Worm (Caenorhabditis elegans) whole organism, L1 larva: Measurements from ENCODE around the gene Y54G2A.28.
A peak's percentile ranks its signal among the peaks of the same experiment; 100 is the strongest.

ENCODE experiments used
- C04F5.9 ChIP-seq: sonication (generic microtip); optimal IDR thresholded peaks from 2 replicates; lab custom pipeline; 2016; ENCODE audit warnings: missing genetic modification characterization, missing compliant biosample characterization
- C16A3.4 ChIP-seq: fragments of 150-350 bp; optimal IDR thresholded peaks from 2 replicates; lab custom pipeline; 2014; ENCODE audit warnings: missing biosample characterization, missing genetic modification characterization
- C34B4.2 ChIP-seq: sonication (generic microtip); optimal IDR thresholded peaks from 2 replicates; lab custom pipeline; 2017; ENCODE audit warnings: mild to moderate bottlenecking, missing genetic modification characterization, missing compliant biosample characterization
- F16B12.6 ChIP-seq: fragments of 150-350 bp; optimal IDR thresholded peaks from 2 replicates; lab custom pipeline; 2014; ENCODE audit warnings: missing biosample characterization, missing genetic modification characterization
- Y116A8C.19 ChIP-seq: sonication (generic microtip); optimal IDR thresholded peaks from 2 replicates; lab custom pipeline; 2016; ENCODE audit warnings: missing compliant biosample characterization, missing genetic modification characterization, borderline replicate concordance
- aly-2 ChIP-seq: fragments of 150-350 bp; optimal IDR thresholded peaks from 2 replicates; lab custom pipeline; 2014; ENCODE audit warnings: missing biosample characterization, missing genetic modification characterization
- ceh-8 ChIP-seq: fragments of 200-800 bp; sonication (Bioruptor generic); optimal IDR thresholded peaks from 2 replicates; lab custom pipeline; 2018; ENCODE audit warnings: mild to moderate bottlenecking, missing genetic modification characterization, moderate library complexity, missing compliant biosample characterization
- ceh-82 ChIP-seq, 3 experiments: fragments of 150-350 bp in 1 of 3; sonication (generic microtip) in 2 of 3; optimal IDR thresholded peaks; 2 replicates each; lab custom pipeline; 2014 to 2017; ENCODE audit warnings: missing biosample characterization in 3 of 3, missing genetic modification characterization in 3 of 3
- ceh-88 ChIP-seq: fragments of 200-800 bp; sonication (Bioruptor generic); IDR thresholded peaks from 2 replicates; pipeline ENCODE4 v1.3.6; 2022; ENCODE audit warnings: missing genetic modification characterization, missing compliant biosample characterization
- dpl-1 ChIP-seq, 3 experiments: fragments of 150-350 bp in 2 of 3; sonication (generic microtip) in 1 of 3; optimal IDR thresholded peaks; 2 replicates each; lab custom pipeline; 2014 to 2017; ENCODE audit warnings: missing biosample characterization in 3 of 3, missing genetic modification characterization in 3 of 3, missing genetic modification reagents in 3 of 3
- dsc-1 ChIP-seq: sonication (generic microtip); optimal IDR thresholded peaks from 2 replicates; lab custom pipeline; 2016; ENCODE audit warnings: mild to moderate bottlenecking, missing genetic modification characterization, missing compliant biosample characterization
- efl-3 ChIP-seq: fragments of 200-800 bp; sonication (Bioruptor generic); optimal IDR thresholded peaks from 2 replicates; lab custom pipeline; 2018; ENCODE audit warnings: mild to moderate bottlenecking, missing genetic modification characterization, missing compliant biosample characterization
- ets-5 ChIP-seq: fragments of 200-800 bp; sonication (Bioruptor generic); IDR thresholded peaks from 2 replicates; pipeline ENCODE4 v1.3.6; 2022; ENCODE audit warnings: missing genetic modification characterization, missing compliant biosample characterization
- fkh-10 ChIP-seq: sonication (generic microtip); optimal IDR thresholded peaks from 2 replicates; lab custom pipeline; 2017; ENCODE audit warnings: missing biosample characterization, missing genetic modification reagents, missing genetic modification characterization
- fkh-8 ChIP-seq: sonication (generic microtip); optimal IDR thresholded peaks from 2 replicates; lab custom pipeline; 2016; ENCODE audit warnings: mild to moderate bottlenecking, missing genetic modification characterization, missing compliant biosample characterization
- fos-1 ChIP-seq: fragments of 150-350 bp; optimal IDR thresholded peaks from 2 replicates; lab custom pipeline; 2014; ENCODE audit warnings: missing biosample characterization, missing genetic modification characterization
- hlh-17 ChIP-seq: fragments of 200-800 bp; sonication (Bioruptor generic); optimal IDR thresholded peaks from 2 replicates; lab custom pipeline; 2018; ENCODE audit warnings: missing genetic modification characterization, mild to moderate bottlenecking, missing compliant biosample characterization, moderate library complexity, borderline replicate concordance
- jun-1 ChIP-seq: fragments of 150-350 bp; optimal IDR thresholded peaks from 2 replicates; lab custom pipeline; 2014; ENCODE audit warnings: missing biosample characterization, missing genetic modification reagents, missing genetic modification characterization
- lin-13 ChIP-seq: fragments of 150-350 bp; optimal IDR thresholded peaks from 2 replicates; lab custom pipeline; 2014; ENCODE audit warnings: missing biosample characterization, missing genetic modification reagents, missing genetic modification characterization
- lin-15B ChIP-seq: fragments of 150-350 bp; sonication (generic microtip); optimal IDR thresholded peaks from 3 replicates; lab custom pipeline; 2014; ENCODE audit warnings: missing biosample characterization, missing genetic modification characterization
- lin-35 ChIP-seq, 2 experiments: fragments of 150-350 bp; optimal IDR thresholded peaks; 2 replicates each; lab custom pipeline; 2014; ENCODE audit warnings: missing biosample characterization in 2 of 2, missing genetic modification characterization in 2 of 2, missing genetic modification reagents in 2 of 2
- lin-39 ChIP-seq: fragments of 150-350 bp; optimal IDR thresholded peaks from 2 replicates; lab custom pipeline; 2014; ENCODE audit warnings: missing biosample characterization, missing genetic modification reagents, missing genetic modification characterization
- lir-3 ChIP-seq: sonication (generic microtip); optimal IDR thresholded peaks from 2 replicates; lab custom pipeline; 2016; ENCODE audit warnings: mild to moderate bottlenecking, missing genetic modification characterization, moderate library complexity, missing compliant biosample characterization; ENCODE audit not compliant: poor library complexity
- lsy-2 ChIP-seq, 2 experiments: fragments of 150-350 bp; optimal IDR thresholded peaks; 2 replicates each; lab custom pipeline; 2014; ENCODE audit warnings: missing biosample characterization in 2 of 2, missing genetic modification characterization in 2 of 2
- mab-9 ChIP-seq: fragments of 200-800 bp; sonication (Bioruptor generic); IDR thresholded peaks from 2 replicates; pipeline ENCODE4 v1.3.6; 2022; ENCODE audit warnings: missing genetic modification reagents, missing genetic modification characterization, missing compliant biosample characterization
- mdl-1 ChIP-seq, 2 experiments: fragments of 150-350 bp; optimal IDR thresholded peaks; 2 replicates each; lab custom pipeline; 2014 to 2017; ENCODE audit warnings: missing biosample characterization in 2 of 2, missing genetic modification characterization in 2 of 2, inconsistent platforms in 1 of 2
- mef-2 ChIP-seq: fragments of 150-350 bp; optimal IDR thresholded peaks from 2 replicates; lab custom pipeline; 2014; ENCODE audit warnings: missing biosample characterization, missing genetic modification characterization
- mep-1 ChIP-seq: fragments of 150-350 bp; optimal IDR thresholded peaks from 2 replicates; lab custom pipeline; 2014; ENCODE audit warnings: missing biosample characterization, missing genetic modification characterization
- nhr-11 ChIP-seq: fragments of 150-350 bp; optimal IDR thresholded peaks from 2 replicates; lab custom pipeline; 2014; ENCODE audit warnings: missing biosample characterization, missing genetic modification characterization
- nhr-19 ChIP-seq: fragments of 200-800 bp; sonication (Bioruptor generic); conservative IDR thresholded peaks from 2 replicates; pipeline ENCODE4 v1.3.6; 2022; ENCODE audit warnings: missing genetic modification characterization, missing compliant biosample characterization
- nhr-20 ChIP-seq: sonication (generic microtip); optimal IDR thresholded peaks from 2 replicates; lab custom pipeline; 2016; ENCODE audit warnings: mild to moderate bottlenecking, missing genetic modification characterization, missing compliant biosample characterization
- nhr-237 ChIP-seq: fragments of 150-350 bp; optimal IDR thresholded peaks from 2 replicates; lab custom pipeline; 2014; ENCODE audit warnings: missing biosample characterization, missing genetic modification characterization
- nhr-47 ChIP-seq: sonication (generic microtip); optimal IDR thresholded peaks from 2 replicates; lab custom pipeline; 2016; ENCODE audit warnings: mild to moderate bottlenecking, missing genetic modification characterization, moderate library complexity, missing compliant biosample characterization
- nhr-71 ChIP-seq: sonication (generic microtip); optimal IDR thresholded peaks from 2 replicates; lab custom pipeline; 2016; ENCODE audit warnings: mild to moderate bottlenecking, missing genetic modification characterization, moderate library complexity, missing compliant biosample characterization
- nhr-76 ChIP-seq: sonication (generic microtip); optimal IDR thresholded peaks from 2 replicates; lab custom pipeline; 2017; ENCODE audit warnings: missing biosample characterization, missing genetic modification characterization
- nhr-77 ChIP-seq: fragments of 150-350 bp; optimal IDR thresholded peaks from 2 replicates; lab custom pipeline; 2014; ENCODE audit warnings: missing biosample characterization, missing genetic modification characterization
- rnt-1 ChIP-seq: sonication (generic microtip); optimal IDR thresholded peaks from 2 replicates; lab custom pipeline; 2016; ENCODE audit warnings: mild to moderate bottlenecking, missing genetic modification characterization, moderate library complexity, missing compliant biosample characterization
- skn-1 ChIP-seq: fragments of 150-350 bp; optimal IDR thresholded peaks from 2 replicates; lab custom pipeline; 2014; ENCODE audit warnings: missing biosample characterization, missing genetic modification characterization
- snpc-4 ChIP-seq: fragments of 150-350 bp; optimal IDR thresholded peaks from 2 replicates; lab custom pipeline; 2014; ENCODE audit warnings: missing biosample characterization, missing genetic modification characterization
- snu-23 ChIP-seq: sonication (generic microtip); optimal IDR thresholded peaks from 2 replicates; lab custom pipeline; 2016; ENCODE audit warnings: missing genetic modification characterization, missing compliant biosample characterization
- sox-4 ChIP-seq: sonication (generic microtip); optimal IDR thresholded peaks from 2 replicates; lab custom pipeline; 2016; ENCODE audit warnings: missing genetic modification characterization, missing compliant biosample characterization
- sup-37 ChIP-seq: fragments of 200-800 bp; sonication (Bioruptor generic); optimal IDR thresholded peaks from 2 replicates; lab custom pipeline; 2018; ENCODE audit warnings: mild to moderate bottlenecking, missing genetic modification characterization, missing compliant biosample characterization
- swsn-7 ChIP-seq: sonication (generic microtip); optimal IDR thresholded peaks from 2 replicates; lab custom pipeline; 2016; ENCODE audit warnings: missing genetic modification characterization, missing compliant biosample characterization
- unc-130 ChIP-seq: fragments of 150-350 bp; optimal IDR thresholded peaks from 2 replicates; lab custom pipeline; 2017; ENCODE audit warnings: missing biosample characterization, missing genetic modification characterization, inconsistent platforms
- unc-86 ChIP-seq: sonication (generic microtip); optimal IDR thresholded peaks from 2 replicates; lab custom pipeline; 2016; ENCODE audit warnings: missing genetic modification characterization, missing compliant biosample characterization
- unc-98 ChIP-seq: fragments of 200-800 bp; sonication (Bioruptor generic); IDR thresholded peaks from 2 replicates; pipeline ENCODE4 v1.3.6; 2022; ENCODE audit warnings: missing genetic modification characterization, missing compliant biosample characterization
- xbp-1 ChIP-seq: sonication (generic microtip); optimal IDR thresholded peaks from 2 replicates; lab custom pipeline; 2016; ENCODE audit warnings: missing genetic modification characterization, missing compliant biosample characterization
- zip-4 ChIP-seq: fragments of 200-800 bp; sonication (Bioruptor generic); optimal IDR thresholded peaks from 2 replicates; lab custom pipeline; 2018; ENCODE audit warnings: mild to moderate bottlenecking, missing genetic modification characterization, moderate library complexity, missing compliant biosample characterization
- ztf-11 ChIP-seq, 2 experiments: sonication (generic microtip); optimal IDR thresholded peaks; 2 replicates each; lab custom pipeline; 2016 to 2017; ENCODE audit warnings: missing genetic modification characterization in 2 of 2, missing biosample characterization in 1 of 2, missing compliant biosample characterization in 1 of 2
- ztf-4 ChIP-seq: fragments of 150-350 bp; optimal IDR thresholded peaks from 2 replicates; lab custom pipeline; 2014; ENCODE audit warnings: missing biosample characterization, missing genetic modification characterization

Gene Y54G2A.28

DNA sequence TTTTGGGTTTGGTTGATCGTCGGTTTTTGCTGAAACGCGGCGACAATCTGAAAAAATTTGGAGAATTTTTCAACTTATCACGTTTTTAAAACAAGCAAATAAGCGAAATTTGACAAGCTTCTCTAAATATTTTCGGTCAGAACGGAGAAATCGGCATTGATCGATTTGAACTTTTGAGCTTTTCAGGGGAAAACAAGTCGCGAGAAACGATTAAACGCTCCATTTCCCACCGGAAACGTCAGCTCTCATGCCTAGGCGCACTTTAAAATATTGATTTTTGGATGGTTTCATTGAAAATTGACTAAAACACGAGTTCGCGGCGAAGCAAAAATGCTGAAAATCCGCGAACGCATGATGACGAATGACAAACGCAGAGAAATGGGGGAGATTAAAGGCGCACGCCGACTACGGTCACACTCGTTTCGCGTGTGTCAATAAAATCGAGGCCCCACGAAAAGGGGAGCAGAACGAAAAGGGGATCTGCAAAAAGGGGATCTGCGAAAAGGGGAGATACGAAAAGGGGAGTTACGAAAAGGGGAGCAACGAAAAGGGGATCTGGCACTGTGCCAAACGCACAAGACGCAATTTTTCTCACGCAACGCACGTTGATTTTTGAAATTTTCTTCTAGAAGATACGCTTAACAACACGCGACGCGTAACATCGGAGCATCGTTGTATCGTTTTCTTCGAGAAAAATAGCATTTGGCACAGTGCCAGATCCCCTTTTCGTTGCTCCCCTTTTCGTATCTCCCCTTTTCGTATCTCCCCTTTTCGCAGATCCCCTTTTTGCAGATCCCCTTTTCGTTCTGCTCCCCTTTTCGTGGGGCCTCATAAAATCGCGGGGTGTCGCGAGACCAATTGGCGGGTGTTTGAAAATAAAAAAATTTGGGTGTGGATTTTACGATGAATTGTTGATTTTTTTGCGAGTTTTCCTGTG lies 38.1 kb upstream of the Y54G2A.28 start, which contains the start of gene eel-1:
Gene eel-1 (minus strand): TSS at position 51 of the 937 bp plus-strand sequence.
- TF ChIP-seq lin-13 (GFP tag; lab: Kevin White, UChicago), result peak; percentile 89
- peak; percentile 54 for TF ChIP-seq nhr-237 (tag; lab: Kevin White, UChicago)
- TF ChIP-seq nhr-47 (tag; lab: Kevin White, UChicago), result peak; percentile 98
- TF ChIP-seq unc-98 (GFP tag; lab: Robert Waterston, UW), result peak; percentile 99
- peak; percentile 98 for TF ChIP-seq dsc-1 (tag; lab: Kevin White, UChicago)
- peak; percentile 96 for TF ChIP-seq ceh-88 (GFP tag; lab: Robert Waterston, UW)
- TF ChIP-seq ets-5 (GFP tag; lab: Robert Waterston, UW), result peak; percentile 91; the same call in 1 of the 2 replicates
- peak; percentile 76 for TF ChIP-seq C16A3.4
- peak; percentile 98 for TF ChIP-seq mab-9 (GFP tag; lab: Robert Waterston, UW)
- TF ChIP-seq efl-3 (GFP tag; lab: Kevin White, UChicago), result peak; percentile 40
- peak; percentile 97 for TF ChIP-seq nhr-71 (tag; lab: Kevin White, UChicago)
- TF ChIP-seq ceh-8, result peak; percentile 91
- TF ChIP-seq lin-39, result peak; percentile 59
- peak; percentile 82 for TF ChIP-seq aly-2
- peak; percentile 41 for TF ChIP-seq unc-130 (tag; lab: Kevin White, UChicago)
- TF ChIP-seq C34B4.2 (tag; lab: Kevin White, UChicago), result peak; percentile 62
- TF ChIP-seq hlh-17 (GFP tag; lab: Kevin White, UChicago), result peak; percentile 63
- peak; percentile 98 for TF ChIP-seq nhr-19 (GFP tag; lab: Robert Waterston, UW)
- peak; percentile 97 for TF ChIP-seq xbp-1 (tag; lab: Kevin White, UChicago)
- peak; percentile 99 for TF ChIP-seq rnt-1 (tag; lab: Kevin White, UChicago)
- TF ChIP-seq C04F5.9, result peak; percentile 84
- peak; percentile 74 for TF ChIP-seq mep-1
- TF ChIP-seq swsn-7 (tag; lab: Kevin White, UChicago), result peak; percentile 96
- TF ChIP-seq lsy-2 (tag; optimal IDR thresholded peaks at IDR 0.05; lab: Kevin White, UChicago), result peak; percentile 98 to 99
- peak in 1 of 2 experiments; percentile 75 for TF ChIP-seq mdl-1 (tag; optimal IDR thresholded peaks at IDR 0.05; lab: Kevin White, UChicago)
- peak; percentile 83 for TF ChIP-seq ztf-4 (tag; lab: Kevin White, UChicago)
- TF ChIP-seq snpc-4 (tag; lab: Kevin White, UChicago), result peak; percentile 50
- peak; percentile 92 for TF ChIP-seq jun-1 (tag; lab: Kevin White, UChicago)
- TF ChIP-seq Y116A8C.19 (tag; lab: Kevin White, UChicago), result peak; percentile 78
- peak; percentile 97 for TF ChIP-seq snu-23 (GFP tag; lab: Kevin White, UChicago)
- peak; percentile 69 for TF ChIP-seq nhr-11
- TF ChIP-seq unc-86 (tag; lab: Kevin White, UChicago), result peak; percentile 97
- peak; percentile 86 for TF ChIP-seq fkh-10 (GFP tag; lab: Kevin White, UChicago)
- TF ChIP-seq F16B12.6, result peak; percentile 50
- peak; percentile 95 for TF ChIP-seq lin-35 (GFP tag; optimal IDR thresholded peaks at IDR 0.05; lab: Kevin White, UChicago)
- peak; percentile 73 for TF ChIP-seq lin-15B (tag; lab: Kevin White, UChicago)
- TF ChIP-seq nhr-77 (tag; lab: Kevin White, UChicago), result peak; percentile 80
- TF ChIP-seq skn-1 (tag; lab: Kevin White, UChicago), result peak; percentile 81
- peak; percentile 82 for TF ChIP-seq fos-1 (tag; lab: Kevin White, UChicago)
- TF ChIP-seq lir-3 (tag; lab: Kevin White, UChicago), result peak; percentile 96
- peak; percentile 75 for TF ChIP-seq zip-4 (GFP tag; lab: Kevin White, UChicago)
- peak; percentile 92 for TF ChIP-seq fkh-8
- TF ChIP-seq nhr-76 (tag; lab: Kevin White, UChicago), result peak; percentile 25
- peak in 1 of 2 experiments; percentile 99 for TF ChIP-seq ztf-11 (tag; optimal IDR thresholded peaks at IDR 0.05; lab: Kevin White, UChicago)
- TF ChIP-seq ceh-82 (tag; optimal IDR thresholded peaks at IDR 0.05; lab: Kevin White, UChicago), result peak; percentile 89 to 95 (median 93)
- peak; percentile 67 for TF ChIP-seq sup-37
- TF ChIP-seq nhr-20, result peak; percentile 96
- TF ChIP-seq sox-4 (tag; lab: Kevin White, UChicago), result peak; percentile 94
- peak; percentile 91 to 93 (median 91) for TF ChIP-seq dpl-1 (GFP tag; optimal IDR thresholded peaks at IDR 0.05; lab: Kevin White, UChicago)
- TF ChIP-seq mef-2 (tag; lab: Kevin White, UChicago), result peak; percentile 68
